Fruit fly (Drosophila melanogaster) whole organism: ENCODE measurements around the gene CG14062.

Experiments used
- CG8478 ChIP-seq: fragments of >200 bp; optimal IDR thresholded peaks from 2 replicates; lab custom pipeline; 2018; ENCODE audit warnings: inconsistent platforms
- psq ChIP-seq: fragments of >200 bp; optimal IDR thresholded peaks from 2 replicates; lab custom pipeline; 2017

dm6 chr3R:28630092-28630491, 12.6 kb downstream of the CG14062 start:
- TF ChIP-seq psq (lab: Kevin White, UChicago) = no peak
- no peak for TF ChIP-seq CG8478 (lab: Kevin White, UChicago)
